Fruit fly (Drosophila melanogaster): Measurements from ENCODE around the gene MED10.

Gene MED10

DNA sequence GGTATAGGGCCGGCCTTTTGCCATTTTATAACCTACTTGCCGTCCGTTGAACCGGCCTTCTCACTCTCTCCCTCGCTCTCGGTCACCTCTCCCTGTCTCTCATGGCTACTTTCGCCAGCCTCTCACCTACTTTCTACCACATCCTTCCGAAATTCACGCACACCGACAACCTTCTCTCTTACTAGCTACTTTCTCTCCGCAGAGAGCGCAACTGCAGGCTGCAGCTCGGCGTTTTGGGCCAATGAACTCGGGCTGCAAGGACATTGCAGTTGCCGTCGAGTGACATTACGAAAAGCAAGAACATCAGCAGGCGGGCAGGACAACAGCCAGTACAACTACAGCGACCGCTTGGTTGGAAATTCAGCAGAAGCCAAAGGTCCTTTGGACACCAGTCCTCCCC, 9.4 kb downstream of the MED10 start:
- peak in 1 of 2 experiments; percentile 61 for TF ChIP-seq EcR (GFP tag; optimal IDR thresholded peaks at IDR 0.05)
- no peak for TF ChIP-seq CG8478 (optimal IDR thresholded peaks at IDR 0.05)
- TF ChIP-seq psq (optimal IDR thresholded peaks at IDR 0.05): no peak
- no peak for TF ChIP-seq Dll (optimal IDR thresholded peaks at IDR 0.05)
- no peak for TF ChIP-seq pan (optimal IDR thresholded peaks at IDR 0.05)
- TF ChIP-seq usp (GFP tag; optimal IDR thresholded peaks at IDR 0.05): no peak

DNA sequence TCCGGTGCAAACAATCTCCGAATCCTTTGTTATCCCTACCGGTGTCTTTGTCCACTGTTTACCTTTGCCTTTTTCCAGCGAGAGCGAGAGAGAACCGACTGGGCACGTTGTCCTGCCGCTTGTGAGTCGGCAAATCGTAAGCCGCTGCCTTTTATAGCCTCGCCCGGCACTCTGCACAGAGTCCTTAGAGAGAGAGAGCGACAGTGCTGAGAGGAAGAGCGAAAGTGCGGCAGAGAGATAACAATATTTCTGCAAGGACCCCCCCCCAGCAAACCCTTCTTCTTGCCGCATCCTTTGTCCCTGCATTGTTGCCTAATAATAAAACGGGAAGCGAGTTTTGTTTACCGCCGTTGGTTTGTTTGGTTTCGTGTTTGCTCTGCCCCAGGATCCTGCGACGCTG, 20.4 kb downstream of the MED10 start, which contains the start of gene CG13055:
TSS of gene CG13055 (minus strand) at position 101 of the 400 bp plus-strand sequence.
- no peak for TF ChIP-seq pan (optimal IDR thresholded peaks at IDR 0.05)
- no peak for TF ChIP-seq usp (GFP tag; optimal IDR thresholded peaks at IDR 0.05)
- TF ChIP-seq CG8478 (optimal IDR thresholded peaks at IDR 0.05): no peak
- TF ChIP-seq EcR (GFP tag; optimal IDR thresholded peaks at IDR 0.05): no peak
- TF ChIP-seq Dll (optimal IDR thresholded peaks at IDR 0.05): no peak
- no peak for TF ChIP-seq psq (optimal IDR thresholded peaks at IDR 0.05)

DNA sequence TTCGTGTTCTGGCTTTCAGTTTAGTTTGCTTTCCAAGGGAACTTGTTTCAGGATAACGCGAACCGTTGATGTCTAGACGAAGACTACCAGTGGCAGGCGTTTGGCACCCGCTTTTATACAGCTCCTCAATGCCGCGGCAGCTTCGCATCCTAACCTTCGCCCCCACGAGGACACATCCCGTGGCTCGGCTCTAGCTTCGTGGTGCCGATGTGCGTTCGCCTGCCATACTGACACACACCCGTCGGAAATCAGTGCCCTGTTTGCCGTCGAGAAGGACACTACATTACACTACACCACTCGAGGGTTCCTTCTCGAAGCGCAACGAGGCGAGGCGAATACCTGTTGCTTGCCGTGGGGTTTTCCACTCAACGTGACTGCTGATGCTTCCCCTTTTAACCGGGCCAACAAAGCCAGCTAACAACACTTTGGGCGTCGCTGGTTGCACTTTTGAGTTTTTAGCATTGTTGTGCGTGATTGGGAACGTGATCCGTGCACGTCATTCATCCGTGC, 25.3 kb downstream of the MED10 start, which contains the start of gene CG13054:
TSS of gene CG13054 (minus strand) at position 74 of the 510 bp plus-strand sequence.
- TF ChIP-seq CG8478 (optimal IDR thresholded peaks at IDR 0.05) (no peak), pan (optimal IDR thresholded peaks at IDR 0.05) (no peak), Dll (optimal IDR thresholded peaks at IDR 0.05) (no peak), usp (GFP tag; optimal IDR thresholded peaks at IDR 0.05) (no peak), EcR (GFP tag; optimal IDR thresholded peaks at IDR 0.05) (no peak), psq (optimal IDR thresholded peaks at IDR 0.05) (no peak)

DNA sequence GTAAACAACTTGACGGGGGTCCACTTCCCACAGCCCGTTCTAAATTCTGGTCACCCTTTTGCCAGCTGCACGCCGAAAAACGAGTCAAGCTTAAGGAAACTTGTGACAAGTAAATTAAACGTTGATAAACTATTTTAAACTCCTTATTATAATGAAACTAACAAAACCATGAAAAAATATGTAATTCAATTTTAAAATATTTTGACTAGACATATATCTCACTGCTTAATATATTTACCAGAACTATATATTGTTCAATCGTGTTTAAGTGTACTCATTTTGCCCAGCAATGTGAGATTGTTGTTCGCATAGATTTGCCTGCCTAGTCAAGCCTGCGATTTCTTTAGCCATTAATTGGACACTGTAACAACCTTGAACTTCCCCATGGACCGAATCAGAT, 27.7 kb downstream of the MED10 start, which contains the start of gene CG13053:
TSS of gene CG13053 (minus strand) at position 171 of the 400 bp plus-strand sequence.
- TF ChIP-seq pan (optimal IDR thresholded peaks at IDR 0.05): no peak
- no peak for TF ChIP-seq usp (GFP tag; optimal IDR thresholded peaks at IDR 0.05)
- TF ChIP-seq psq (optimal IDR thresholded peaks at IDR 0.05): no peak
- TF ChIP-seq CG8478 (optimal IDR thresholded peaks at IDR 0.05): no peak
- TF ChIP-seq Dll (optimal IDR thresholded peaks at IDR 0.05): no peak
- no peak for TF ChIP-seq EcR (GFP tag; optimal IDR thresholded peaks at IDR 0.05)

dm6 chr3L:16261505-16261904, 29.6 kb downstream of the MED10 start, which contains the start of gene CG34247:
CG34247 (minus strand) TSS chr3L:16261605.
- TF ChIP-seq psq (optimal IDR thresholded peaks at IDR 0.05): no peak
- no peak for TF ChIP-seq pan (optimal IDR thresholded peaks at IDR 0.05)
- TF ChIP-seq EcR (GFP tag; optimal IDR thresholded peaks at IDR 0.05): no peak
- TF ChIP-seq CG8478 (optimal IDR thresholded peaks at IDR 0.05): no peak
- TF ChIP-seq usp (GFP tag; optimal IDR thresholded peaks at IDR 0.05): no peak

- no peak for TF ChIP-seq CG8478 (optimal IDR thresholded peaks at IDR 0.05)
- TF ChIP-seq EcR (GFP tag; optimal IDR thresholded peaks at IDR 0.05): no peak
- TF ChIP-seq pan (optimal IDR thresholded peaks at IDR 0.05): no peak
- no peak for TF ChIP-seq psq (optimal IDR thresholded peaks at IDR 0.05)
- TF ChIP-seq Dll (optimal IDR thresholded peaks at IDR 0.05): no peak
- TF ChIP-seq usp (GFP tag; optimal IDR thresholded peaks at IDR 0.05): no peak
Observed at dm6 chr3L:16262440-16262839, 30.6 kb downstream of the MED10 start, which contains the start of gene CG13071. CG13071 (plus strand) TSS chr3L:16262740.

dm6 chr3L:16263043-16263442, 31.2 kb downstream of the MED10 start, which contains the start of gene CG13070:
CG13070 (plus strand) TSS chr3L:16263343.
- no peak for TF ChIP-seq pan (optimal IDR thresholded peaks at IDR 0.05)
- TF ChIP-seq CG8478 (optimal IDR thresholded peaks at IDR 0.05): no peak
- no peak for TF ChIP-seq Dll (optimal IDR thresholded peaks at IDR 0.05)
- TF ChIP-seq EcR (GFP tag; optimal IDR thresholded peaks at IDR 0.05): no peak
- no peak for TF ChIP-seq psq (optimal IDR thresholded peaks at IDR 0.05)
- TF ChIP-seq usp (GFP tag; optimal IDR thresholded peaks at IDR 0.05): no peak

DNA sequence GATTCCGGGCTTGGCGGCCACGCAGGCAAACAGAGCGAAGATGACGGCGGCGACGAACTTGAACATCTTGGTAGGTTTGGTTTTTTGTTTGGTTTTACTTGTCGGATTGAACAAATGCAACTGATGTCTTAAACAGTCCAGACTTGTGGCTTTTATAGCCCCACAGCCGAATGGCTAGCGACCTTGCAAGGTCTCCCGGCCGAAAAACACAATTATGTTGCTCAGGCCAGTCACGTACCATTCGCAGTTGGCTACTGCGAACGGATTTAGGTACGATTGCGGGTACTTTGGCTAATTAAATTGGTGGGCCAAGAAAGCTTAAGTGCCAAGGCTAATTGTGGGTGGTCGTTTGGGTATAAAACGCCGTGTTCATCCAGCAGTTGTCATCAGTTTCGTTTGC, 33.1 kb downstream of the MED10 start, which contains the start of the genes CG13051 and CG13069:
TSS of gene CG13051 (minus strand) at position 101 of the 400 bp plus-strand sequence.
TSS of gene CG13069 (plus strand) at position 386 of the 400 bp plus-strand sequence.
- TF ChIP-seq usp (GFP tag; optimal IDR thresholded peaks at IDR 0.05) (no peak), Dll (optimal IDR thresholded peaks at IDR 0.05) (no peak), CG8478 (optimal IDR thresholded peaks at IDR 0.05) (no peak), EcR (GFP tag; optimal IDR thresholded peaks at IDR 0.05) (no peak), psq (optimal IDR thresholded peaks at IDR 0.05) (no peak), pan (optimal IDR thresholded peaks at IDR 0.05) (no peak)

DNA sequence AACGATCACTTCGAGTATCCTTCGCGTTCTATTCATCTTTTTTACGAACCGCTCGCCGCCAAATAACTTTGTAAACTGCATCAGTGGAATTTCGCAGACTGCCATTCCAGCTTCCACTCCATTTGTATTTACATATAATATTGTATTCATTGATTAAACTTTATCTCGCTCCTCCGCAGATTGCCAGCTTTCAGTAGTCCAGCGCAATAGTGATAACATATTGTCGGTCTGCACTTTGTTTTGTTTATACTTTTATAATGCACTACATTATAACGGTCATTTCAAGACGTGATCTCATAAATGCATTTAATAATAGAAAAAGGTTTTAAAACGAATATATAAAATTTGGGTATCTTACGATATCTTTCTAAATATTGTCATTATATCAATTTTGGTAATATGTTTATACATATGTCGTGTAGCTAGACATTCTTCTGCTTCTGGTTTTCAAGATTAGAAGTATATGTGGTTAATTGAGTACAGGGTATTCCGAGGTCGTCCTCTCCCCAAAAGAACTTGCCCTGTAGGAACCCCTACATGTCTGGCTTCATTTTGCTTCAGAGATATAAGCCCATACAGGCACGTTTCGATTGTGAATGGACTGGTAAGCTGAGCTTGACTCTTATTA, 36.3 kb downstream of the MED10 start, which contains the start of gene CG4950:
TSS of gene CG4950 (minus strand) at position 51 of the 628 bp plus-strand sequence.
- no peak for TF ChIP-seq Dll (optimal IDR thresholded peaks at IDR 0.05)
- TF ChIP-seq pan (optimal IDR thresholded peaks at IDR 0.05): no peak
- TF ChIP-seq CG8478 (optimal IDR thresholded peaks at IDR 0.05): no peak
- no peak for TF ChIP-seq EcR (GFP tag; optimal IDR thresholded peaks at IDR 0.05)
- TF ChIP-seq usp (GFP tag; optimal IDR thresholded peaks at IDR 0.05): no peak
- TF ChIP-seq psq (optimal IDR thresholded peaks at IDR 0.05): no peak

- TF ChIP-seq psq (optimal IDR thresholded peaks at IDR 0.05): no peak
- no peak for TF ChIP-seq CG8478 (optimal IDR thresholded peaks at IDR 0.05)
- TF ChIP-seq usp (GFP tag; optimal IDR thresholded peaks at IDR 0.05): no peak
- no peak for TF ChIP-seq pan (optimal IDR thresholded peaks at IDR 0.05)
- no peak for TF ChIP-seq EcR (GFP tag; optimal IDR thresholded peaks at IDR 0.05)
- TF ChIP-seq Dll (optimal IDR thresholded peaks at IDR 0.05): no peak
Observed at dm6 chr3L:16269092-16269491, 37.2 kb downstream of the MED10 start, which contains the start of gene CG13068. CG13068 (plus strand) TSS chr3L:16269392.

- TF ChIP-seq usp (GFP tag; optimal IDR thresholded peaks at IDR 0.05) (no peak), CG8478 (optimal IDR thresholded peaks at IDR 0.05) (no peak), Dll (optimal IDR thresholded peaks at IDR 0.05) (no peak), pan (optimal IDR thresholded peaks at IDR 0.05) (no peak), EcR (GFP tag; optimal IDR thresholded peaks at IDR 0.05) (no peak), psq (optimal IDR thresholded peaks at IDR 0.05) (no peak)
Observed at dm6 chr3L:16270802-16271332, 39.0 kb downstream of the MED10 start, which contains the start of the genes CG34248 and CG13067. CG34248 (minus strand) TSS chr3L:16270902. CG13067 (plus strand) TSS chr3L:16271282.
